Worm (Caenorhabditis elegans): Measurements from ENCODE around the gene nlp-35.

Gene nlp-35

DNA sequence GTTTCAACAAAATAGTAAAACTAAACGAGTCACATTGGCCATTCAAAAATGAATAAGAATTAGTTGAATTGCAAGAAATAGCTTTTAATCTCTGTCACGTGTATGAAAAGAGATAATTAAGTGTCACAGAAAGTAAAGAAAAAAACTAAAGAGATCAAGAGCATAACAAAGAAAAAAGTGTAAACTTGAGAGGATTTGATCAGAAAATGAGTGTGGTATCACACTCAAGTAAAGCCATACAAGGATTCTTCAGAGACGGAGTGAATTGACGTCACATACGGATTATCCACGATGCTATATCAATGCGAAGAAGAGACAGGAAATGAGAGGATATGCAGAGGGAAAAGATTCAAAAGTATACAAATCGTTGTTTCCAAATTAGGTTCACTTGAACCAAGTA lies 49.4 kb downstream of the nlp-35 start:
- TF ChIP-seq nhr-25 (tag; optimal IDR thresholded peaks at IDR 0.05) (no peak), snpc-4 (tag; optimal IDR thresholded peaks at IDR 0.05) (no peak), nhr-237 (tag; optimal IDR thresholded peaks at IDR 0.05) (no peak), C34F6.9 (tag; optimal IDR thresholded peaks at IDR 0.05) (no peak), nhr-129 (tag; optimal IDR thresholded peaks at IDR 0.05) (no peak), nhr-6 (tag; optimal IDR thresholded peaks at IDR 0.05) (no peak), R02D3.7 (tag; optimal IDR thresholded peaks at IDR 0.05) (no peak), ceh-16 (tag; optimal IDR thresholded peaks at IDR 0.05) (no peak), sma-9 (GFP tag; optimal IDR thresholded peaks at IDR 0.05) (peak; percentile 7), sma-9 (tag; optimal IDR thresholded peaks at IDR 0.05) (no peak)
